Fruit fly (Drosophila melanogaster): ENCODE measurements around the gene TfIIFalpha.

TfIIFalpha gene

dm6 chr3R:6352893-6353623, 27.2 kb upstream of the TfIIFalpha start (continued):
- TF ChIP-seq Side (GFP tag; optimal IDR thresholded peaks at IDR 0.05) (no peak), CG11723 (GFP tag; optimal IDR thresholded peaks at IDR 0.05) (peak; percentile 26), CG4282 (GFP tag; optimal IDR thresholded peaks at IDR 0.05) (no peak), Stat92E (GFP tag; optimal IDR thresholded peaks at IDR 0.05) (no peak), hb (GFP tag; IDR thresholded peaks at IDR 0.05; ENCODE audit: partially characterized antibody) (no peak), CG10209 (GFP tag; optimal IDR thresholded peaks at IDR 0.05) (peak; percentile 40), Max (GFP tag; optimal IDR thresholded peaks at IDR 0.05) (no peak), CG1647 (GFP tag; optimal IDR thresholded peaks at IDR 0.05) (peak; percentile 5), CG17802 (tag; optimal IDR thresholded peaks at IDR 0.05) (no peak), kni (GFP tag; optimal IDR thresholded peaks at IDR 0.05) (no peak), CG33557 (GFP tag; optimal IDR thresholded peaks at IDR 0.05) (no peak), CG32532 (GFP tag; IDR thresholded peaks at IDR 0.05) (no peak), CrebB (tag; optimal IDR thresholded peaks at IDR 0.05) (no peak), CG8478 (optimal IDR thresholded peaks at IDR 0.05) (no peak), odd (GFP tag; optimal IDR thresholded peaks at IDR 0.05) (peak; percentile 3), Dek (tag; optimal IDR thresholded peaks at IDR 0.05) (no peak), CG10654 (GFP tag; optimal IDR thresholded peaks at IDR 0.05) (no peak), exex (tag; optimal IDR thresholded peaks at IDR 0.05) (no peak), CHES-1-like (GFP tag; optimal IDR thresholded peaks at IDR 0.05) (no peak), CG6765 (GFP tag; optimal IDR thresholded peaks at IDR 0.05) (no peak), org-1 (GFP tag; optimal IDR thresholded peaks at IDR 0.05) (peak; percentile 54), sr (GFP tag; IDR thresholded peaks at IDR 0.05) (peak; percentile 95), Sry-β (GFP tag; optimal IDR thresholded peaks at IDR 0.05) (peak; percentile 18), Fer3 (tag; optimal IDR thresholded peaks at IDR 0.05) (peak; percentile 4), CG18619 (GFP tag; optimal IDR thresholded peaks at IDR 0.05) (peak; percentile 41), B-H1 (GFP tag; IDR thresholded peaks at IDR 0.05) (no peak; the same call in 2 of the 3 replicates), disco-r (GFP tag; optimal IDR thresholded peaks at IDR 0.05) (no peak), CG18262 (tag; optimal IDR thresholded peaks at IDR 0.05) (peak; percentile 59), E2f1 (GFP tag; IDR thresholded peaks at IDR 0.05) (no peak), CG11695 (GFP tag; IDR thresholded peaks at IDR 0.05) (0 out of 3 replicates have a peak, but pooled peaks have one; percentile 19), Xrp1 (GFP tag; IDR thresholded peaks at IDR 0.05) (peak; percentile 38; the same call in 1 of the 2 replicates), CG3281 (GFP tag; optimal IDR thresholded peaks at IDR 0.05) (peak; percentile 28), Hmr (GFP tag; optimal IDR thresholded peaks at IDR 0.05) (no peak), tgo (GFP tag; IDR thresholded peaks at IDR 0.05) (no peak), CG11504 (tag; optimal IDR thresholded peaks at IDR 0.05) (peak; percentile 72), BtbVII (GFP tag; optimal IDR thresholded peaks at IDR 0.05) (no peak), crol (GFP tag; IDR thresholded peaks at IDR 0.05) (peak; percentile 87), Ada2b (GFP tag; IDR thresholded peaks at IDR 0.05) (no peak), CG14014 (GFP tag; IDR thresholded peaks at IDR 0.05) (no peak), vvl (GFP tag; IDR thresholded peaks at IDR 0.05) (0 out of 2 replicates have a peak, but pooled peaks have one; percentile 9), scrt (GFP tag; optimal IDR thresholded peaks at IDR 0.05) (no peak), CG7271 (tag; optimal IDR thresholded peaks at IDR 0.05) (no peak), esg (GFP tag; conservative IDR thresholded peaks at IDR 0.05) (no peak), CG30403 (GFP tag; optimal IDR thresholded peaks at IDR 0.05) (peak; percentile 52), CG15269 (tag; optimal IDR thresholded peaks at IDR 0.05) (peak; percentile 44), ems (GFP tag; optimal IDR thresholded peaks at IDR 0.05) (no peak), CG2202 (tag; optimal IDR thresholded peaks at IDR 0.05) (no peak), CG2129 (GFP tag; IDR thresholded peaks at IDR 0.05; ENCODE audit: partially characterized antibody) (no peak), D (optimal IDR thresholded peaks at IDR 0.05) (no peak), D (GFP tag; optimal IDR thresholded peaks at IDR 0.05) (peak; percentile 58)

All from whole organism, embryonic.